Worm (Caenorhabditis elegans) whole organism, L3 larva: ENCODE results near the gene jtr-1.

Experiments used
- ama-1 ChIP-seq: fragments of 150-350 bp; optimal IDR thresholded peaks from 2 replicates; lab custom pipeline; 2018
- fkh-2 ChIP-seq: fragments of 150-350 bp; optimal IDR thresholded peaks from 2 replicates; lab custom pipeline; 2014; ENCODE audit warnings: missing biosample characterization, missing genetic modification reagents, missing genetic modification characterization
- lin-39 ChIP-seq: fragments of 150-350 bp; optimal IDR thresholded peaks from 2 replicates; lab custom pipeline; 2018; ENCODE audit warnings: missing biosample characterization, missing genetic modification reagents, missing genetic modification characterization
- nhr-11 ChIP-seq: fragments of 150-350 bp; optimal IDR thresholded peaks from 2 replicates; lab custom pipeline; 2014; ENCODE audit warnings: missing biosample characterization, missing genetic modification characterization
- nhr-28 ChIP-seq: fragments of 150-350 bp; optimal IDR thresholded peaks from 2 replicates; lab custom pipeline; 2014; ENCODE audit warnings: missing biosample characterization, missing genetic modification characterization

- TF ChIP-seq nhr-11 (tag; lab: Kevin White, UChicago) = no peak
- no peak for TF ChIP-seq nhr-28 (tag; lab: Kevin White, UChicago)
- no peak for TF ChIP-seq ama-1 (lab: Kevin White, UChicago)
- no peak for TF ChIP-seq fkh-2 (tag; lab: Kevin White, UChicago)
- TF ChIP-seq lin-39 (tag; lab: Kevin White, UChicago) = no peak
Measured at ce11 chrIV:1424962-1425361, 4.2 kb downstream of the jtr-1 start, which contains the start of gene Y77E11A.8.
